Worm (Caenorhabditis elegans) whole organism, young adult: ENCODE results near the gene K02A6.2.

Experiments used
- B0019.2 ChIP-seq: fragments of 200-800 bp; sonication (Bioruptor generic); conservative IDR thresholded peaks from 2 replicates; pipeline ENCODE4 v1.3.6; 2022; ENCODE audit warnings: missing genetic modification reagents, missing genetic modification characterization, missing compliant biosample characterization
- B0336.3 ChIP-seq: fragments of 200-800 bp; sonication (Bioruptor generic); IDR thresholded peaks from 2 replicates; pipeline ENCODE4 v1.3.6; 2022; ENCODE audit warnings: missing genetic modification characterization, missing compliant biosample characterization
- F10E7.11 ChIP-seq: sonication (generic microtip); optimal IDR thresholded peaks from 2 replicates; lab custom pipeline; 2017; ENCODE audit warnings: mild to moderate bottlenecking, missing genetic modification characterization, moderate library complexity, missing compliant biosample characterization
- F37B4.10 ChIP-seq: fragments of 200-800 bp; sonication (Bioruptor generic); IDR thresholded peaks from 2 replicates; pipeline ENCODE4 v1.3.6; 2022; ENCODE audit warnings: missing genetic modification characterization, missing compliant biosample characterization
- F52B5.7 ChIP-seq: sonication (generic microtip); optimal IDR thresholded peaks from 2 replicates; lab custom pipeline; 2016; ENCODE audit warnings: mild to moderate bottlenecking, missing genetic modification characterization, missing compliant biosample characterization
- K11D2.4 ChIP-seq: fragments of 200-800 bp; sonication (Bioruptor generic); IDR thresholded peaks from 2 replicates; pipeline ENCODE4 v1.3.6; 2022; ENCODE audit warnings: missing genetic modification reagents, missing genetic modification characterization, missing compliant biosample characterization
- T07F8.4 ChIP-seq: sonication (generic microtip); optimal IDR thresholded peaks from 2 replicates; lab custom pipeline; 2016; ENCODE audit warnings: mild to moderate bottlenecking, missing genetic modification characterization, moderate library complexity, missing compliant biosample characterization
- Y53F4B.3 ChIP-seq: fragments of 200-800 bp; sonication (Bioruptor generic); IDR thresholded peaks from 2 replicates; pipeline ENCODE4 v1.3.6; 2022; ENCODE audit warnings: missing genetic modification reagents, missing genetic modification characterization, missing compliant biosample characterization
- Y56A3A.18 ChIP-seq: fragments of 200-800 bp; sonication (Bioruptor generic); IDR thresholded peaks from 2 replicates; pipeline ENCODE4 v1.3.6; 2022; ENCODE audit warnings: missing genetic modification reagents, missing genetic modification characterization, missing compliant biosample characterization
- Y95B8A.8 ChIP-seq: fragments of 200-800 bp; sonication (Bioruptor generic); IDR thresholded peaks from 2 replicates; pipeline ENCODE4 v1.3.6; 2022; ENCODE audit warnings: missing genetic modification reagents, missing genetic modification characterization, missing compliant biosample characterization
- ZK185.1 ChIP-seq: sonication (generic microtip); optimal IDR thresholded peaks from 2 replicates; lab custom pipeline; 2016; ENCODE audit warnings: mild to moderate bottlenecking, missing genetic modification characterization, missing compliant biosample characterization; ENCODE audit not compliant: poor library complexity, severe bottlenecking
- bed-1 ChIP-seq: fragments of 200-800 bp; sonication (Bioruptor generic); IDR thresholded peaks from 2 replicates; pipeline ENCODE4 v1.3.6; 2022; ENCODE audit warnings: missing genetic modification reagents, missing genetic modification characterization, missing compliant biosample characterization
- bed-2 ChIP-seq: fragments of 200-800 bp; sonication (Bioruptor generic); IDR thresholded peaks from 2 replicates; pipeline ENCODE4 v1.3.6; 2022; ENCODE audit warnings: missing genetic modification reagents, missing genetic modification characterization, missing compliant biosample characterization
- ceh-27 ChIP-seq: fragments of 200-800 bp; sonication (Bioruptor generic); optimal IDR thresholded peaks from 2 replicates; lab custom pipeline; 2018; ENCODE audit warnings: mild to moderate bottlenecking, missing genetic modification characterization, moderate library complexity, missing compliant biosample characterization
- ceh-40 ChIP-seq: fragments of 200-800 bp; sonication (Bioruptor generic); IDR thresholded peaks from 2 replicates; pipeline ENCODE4 v1.3.6; 2022; ENCODE audit warnings: missing genetic modification characterization, missing compliant biosample characterization
- ceh-91 ChIP-seq: fragments of 200-800 bp; sonication (Bioruptor generic); IDR thresholded peaks from 2 replicates; pipeline ENCODE4 v1.3.6; 2022; ENCODE audit warnings: missing genetic modification reagents, missing genetic modification characterization, missing compliant biosample characterization
- dox-1 ChIP-seq: fragments of 200-800 bp; sonication (Bioruptor generic); IDR thresholded peaks from 2 replicates; pipeline ENCODE4 v1.3.6; 2022; ENCODE audit warnings: missing genetic modification reagents, missing genetic modification characterization, missing compliant biosample characterization
- dpff-1 ChIP-seq: sonication (generic microtip); optimal IDR thresholded peaks from 2 replicates; lab custom pipeline; 2017; ENCODE audit warnings: mild to moderate bottlenecking, missing genetic modification characterization, missing compliant biosample characterization
- dpl-1 ChIP-seq: fragments of 150-350 bp; optimal IDR thresholded peaks from 2 replicates; lab custom pipeline; 2014; ENCODE audit warnings: missing biosample characterization, missing genetic modification reagents, missing genetic modification characterization
- efl-1 ChIP-seq: fragments of 150-350 bp; optimal IDR thresholded peaks from 2 replicates; lab custom pipeline; 2014; ENCODE audit warnings: missing biosample characterization, missing genetic modification reagents, missing genetic modification characterization
- hmg-1.2 ChIP-seq: fragments of 200-800 bp; sonication (Bioruptor generic); IDR thresholded peaks from 2 replicates; pipeline ENCODE4 v1.3.6; 2022; ENCODE audit warnings: missing genetic modification reagents, missing genetic modification characterization, missing compliant biosample characterization
- lsy-27 ChIP-seq: sonication (generic microtip); optimal IDR thresholded peaks from 2 replicates; lab custom pipeline; 2017; ENCODE audit warnings: missing genetic modification characterization, mild to moderate bottlenecking, missing compliant biosample characterization, antibody characterized with exemption, missing genotype, borderline replicate concordance; ENCODE audit not compliant: insufficient read depth
- mel-28 ChIP-seq: sonication (generic microtip); optimal IDR thresholded peaks from 2 replicates; lab custom pipeline; 2016; ENCODE audit warnings: borderline replicate concordance, mild to moderate bottlenecking, missing genetic modification characterization, missing compliant biosample characterization
- mes-4 ChIP-seq: sonication (generic microtip); optimal IDR thresholded peaks from 2 replicates; lab custom pipeline; 2016; ENCODE audit warnings: missing genotype, missing genetic modification characterization, missing compliant biosample characterization
- mxl-1 ChIP-seq: sonication (generic microtip); optimal IDR thresholded peaks from 2 replicates; lab custom pipeline; 2016; ENCODE audit warnings: missing genetic modification characterization, missing compliant biosample characterization
- nfya-1 ChIP-seq: sonication (generic microtip); optimal IDR thresholded peaks from 2 replicates; lab custom pipeline; 2017; ENCODE audit warnings: antibody characterized with exemption, missing compliant biosample characterization, missing genetic modification characterization, borderline replicate concordance; ENCODE audit not compliant: insufficient read depth
- nhr-80 ChIP-seq: sonication (generic microtip); optimal IDR thresholded peaks from 2 replicates; lab custom pipeline; 2016; ENCODE audit warnings: missing genetic modification characterization, missing compliant biosample characterization
- nhr-90 ChIP-seq: sonication (generic microtip); optimal IDR thresholded peaks from 2 replicates; lab custom pipeline; 2016; ENCODE audit warnings: missing genotype, mild to moderate bottlenecking, missing genetic modification characterization, missing compliant biosample characterization
- pbrm-1 ChIP-seq: fragments of 200-800 bp; sonication (Bioruptor generic); IDR thresholded peaks from 2 replicates; pipeline ENCODE4 v1.3.6; 2022; ENCODE audit warnings: missing genetic modification reagents, missing genetic modification characterization, missing compliant biosample characterization
- rcor-1 ChIP-seq: fragments of 200-800 bp; sonication (Bioruptor generic); IDR thresholded peaks from 2 replicates; pipeline ENCODE4 v1.3.6; 2022; ENCODE audit warnings: missing genetic modification reagents, missing genetic modification characterization, missing compliant biosample characterization
- rec-8 ChIP-seq, 2 experiments: sonication (generic microtip); optimal IDR thresholded peaks; 2 replicates each; lab custom pipeline; 2016; ENCODE audit warnings: mild to moderate bottlenecking in 2 of 2, missing genetic modification characterization in 2 of 2, missing genetic modification reagents in 2 of 2, missing genotype in 2 of 2, missing biosample characterization in 1 of 2, missing compliant biosample characterization in 1 of 2, moderate library complexity in 1 of 2
- repo-1 ChIP-seq: sonication (generic microtip); optimal IDR thresholded peaks from 2 replicates; lab custom pipeline; 2017; ENCODE audit warnings: mild to moderate bottlenecking, missing genetic modification characterization, missing compliant biosample characterization
- somi-1 ChIP-seq: fragments of 200-800 bp; sonication (Bioruptor generic); optimal IDR thresholded peaks from 2 replicates; lab custom pipeline; 2018; ENCODE audit warnings: mild to moderate bottlenecking, missing genetic modification characterization, missing compliant biosample characterization
- tlf-1 ChIP-seq: fragments of 200-800 bp; sonication (Bioruptor generic); optimal IDR thresholded peaks from 2 replicates; lab custom pipeline; 2018; ENCODE audit warnings: mild to moderate bottlenecking, missing genetic modification characterization, missing compliant biosample characterization
- unc-130 ChIP-seq: sonication (generic microtip); optimal IDR thresholded peaks from 2 replicates; lab custom pipeline; 2016; ENCODE audit warnings: missing genetic modification reagents, missing genetic modification characterization, missing compliant biosample characterization
- xnd-1 ChIP-seq: sonication (generic microtip); optimal IDR thresholded peaks from 2 replicates; lab custom pipeline; 2016; ENCODE audit warnings: missing genotype, missing genetic modification reagents, missing genetic modification characterization, missing compliant biosample characterization
- zim-3 ChIP-seq: sonication (generic microtip); optimal IDR thresholded peaks from 2 replicates; lab custom pipeline; 2017; ENCODE audit warnings: mild to moderate bottlenecking, missing genetic modification characterization, moderate library complexity, missing compliant biosample characterization
- ztf-18 ChIP-seq: sonication (generic microtip); optimal IDR thresholded peaks from 2 replicates; lab custom pipeline; 2016; ENCODE audit warnings: missing genotype, mild to moderate bottlenecking, missing genetic modification characterization, missing compliant biosample characterization
- ztf-22 ChIP-seq: fragments of 200-800 bp; sonication (Bioruptor generic); optimal IDR thresholded peaks from 2 replicates; lab custom pipeline; 2018; ENCODE audit warnings: mild to moderate bottlenecking, missing genetic modification characterization, moderate library complexity, missing compliant biosample characterization
- ztf-25 ChIP-seq: fragments of 200-800 bp; sonication (Bioruptor generic); IDR thresholded peaks from 2 replicates; pipeline ENCODE4 v1.3.6; 2022; ENCODE audit warnings: missing genetic modification reagents, missing genetic modification characterization, missing compliant biosample characterization
- ztf-26 ChIP-seq: sonication (generic microtip); optimal IDR thresholded peaks from 2 replicates; lab custom pipeline; 2017; ENCODE audit warnings: missing genetic modification characterization, missing compliant biosample characterization

The K02A6.2 gene

ce11 chrX:8231858-8232257 is 7.0 kb upstream of the K02A6.2 start, which contains the start of gene K02A6.3 (continued):
- peak; percentile 69 for TF ChIP-seq ZK185.1 (tag; lab: Kevin White, UChicago)
- peak; percentile 88 for TF ChIP-seq dox-1 (GFP tag; lab: Robert Waterston, UW)
- TF ChIP-seq ztf-25 (GFP tag; lab: Robert Waterston, UW), result no peak
- peak; percentile 24 for TF ChIP-seq nhr-90 (tag; lab: Kevin White, UChicago)
- no peak for TF ChIP-seq F37B4.10
- peak; percentile 74 for TF ChIP-seq ceh-27
- peak; percentile 78 for TF ChIP-seq hmg-1.2
- TF ChIP-seq ceh-40 (GFP tag; lab: Robert Waterston, UW), result no peak
- peak; percentile 77 for TF ChIP-seq ztf-22 (GFP tag; lab: Kevin White, UChicago)
- no peak for TF ChIP-seq F10E7.11 (tag; lab: Kevin White, UChicago)
- no peak for TF ChIP-seq xnd-1 (tag; lab: Kevin White, UChicago)
- no peak for TF ChIP-seq mes-4 (tag; lab: Kevin White, UChicago)
- no peak for TF ChIP-seq bed-1 (GFP tag; lab: Robert Waterston, UW)
- TF ChIP-seq dpl-1 (GFP tag; lab: Kevin White, UChicago), result no peak
- TF ChIP-seq ztf-18 (tag; lab: Kevin White, UChicago), result peak; percentile 4
- TF ChIP-seq bed-2, result no peak
- TF ChIP-seq lsy-27, result no peak
- TF ChIP-seq mxl-1 (tag; lab: Kevin White, UChicago), result no peak
- peak; percentile 57; the same call in 1 of the 2 replicates for TF ChIP-seq Y95B8A.8
- no peak for TF ChIP-seq ceh-91 (GFP tag; lab: Robert Waterston, UW)
- peak; percentile 21; the same call in 1 of the 2 replicates for TF ChIP-seq rcor-1 (GFP tag; lab: Robert Waterston, UW)
- no peak for TF ChIP-seq unc-130 (GFP tag; lab: Kevin White, UChicago)
- peak; percentile 91 for TF ChIP-seq B0336.3
- TF ChIP-seq ztf-26 (tag; lab: Kevin White, UChicago), result peak; percentile 90
- TF ChIP-seq dpff-1 (tag; lab: Kevin White, UChicago), result no peak
- peak; percentile 60; the same call in 1 of the 2 replicates for TF ChIP-seq pbrm-1
- TF ChIP-seq B0019.2 (GFP tag; lab: Robert Waterston, UW), result no peak
- no peak for TF ChIP-seq Y56A3A.18
- peak; percentile 66 for TF ChIP-seq tlf-1 (GFP tag; lab: Kevin White, UChicago)
- TF ChIP-seq somi-1 (GFP tag; lab: Kevin White, UChicago), result peak; percentile 86
- TF ChIP-seq nfya-1, result no peak
- peak; percentile 92 for TF ChIP-seq nhr-80 (tag; lab: Kevin White, UChicago)
- peak; percentile 63 for TF ChIP-seq K11D2.4 (GFP tag; lab: Robert Waterston, UW)
- TF ChIP-seq rec-8 (tag; optimal IDR thresholded peaks at IDR 0.05; lab: Kevin White, UChicago), result no peak
- no peak for TF ChIP-seq Y53F4B.3
- TF ChIP-seq F52B5.7 (tag; lab: Kevin White, UChicago), result no peak
- no peak for TF ChIP-seq zim-3 (tag; lab: Kevin White, UChicago)
- no peak for TF ChIP-seq efl-1 (GFP tag; lab: Kevin White, UChicago)
- no peak for TF ChIP-seq mel-28 (tag; lab: Kevin White, UChicago)
- no peak for TF ChIP-seq T07F8.4
- TF ChIP-seq repo-1 (tag; lab: Kevin White, UChicago), result peak; percentile 57
